Worm (Caenorhabditis elegans): ENCODE data around the gene F44E7.5.
A peak's percentile ranks its signal among the peaks of the same experiment; 100 is the strongest.

ce11 chrV:5816470-5817061 is 35.8 kb upstream of the F44E7.5 start:
- TF ChIP-seq egrh-3 (GFP tag; IDR thresholded peaks at IDR 0.05): no peak
- TF ChIP-seq lin-26 (GFP tag; IDR thresholded peaks at IDR 0.05): no peak
- no peak for TF ChIP-seq Y95B8A.8 (GFP tag; IDR thresholded peaks at IDR 0.05)
- no peak for TF ChIP-seq unc-130 (GFP tag; optimal IDR thresholded peaks at IDR 0.05)
- no peak for TF ChIP-seq T07F8.4 (tag; optimal IDR thresholded peaks at IDR 0.05)
- peak; percentile 38 for TF ChIP-seq ets-4 (GFP tag; optimal IDR thresholded peaks at IDR 0.05)

Data from whole organism, young adult.